Fruit fly (Drosophila melanogaster): ENCODE measurements around the gene CG32687.

- TF ChIP-seq Poxn (GFP tag; IDR thresholded peaks at IDR 0.05) (no peak), CG12769 (tag; optimal IDR thresholded peaks at IDR 0.05) (no peak), tio (GFP tag; optimal IDR thresholded peaks at IDR 0.05) (no peak)
Measured at dm6 chrX:10496319-10496718, 9.3 kb upstream of the CG32687 start.
